Worm (Caenorhabditis elegans) whole organism, late embryonic: ENCODE data around the gene gsp-1.

Source experiments
- ahr-1 ChIP-seq: sonication (generic microtip); optimal IDR thresholded peaks from 2 replicates; lab custom pipeline; 2016; ENCODE audit warnings: missing genetic modification characterization, missing compliant biosample characterization
- ceh-14 ChIP-seq: sonication (generic microtip); optimal IDR thresholded peaks from 2 replicates; lab custom pipeline; 2016; ENCODE audit warnings: missing genotype, missing genetic modification characterization, missing compliant biosample characterization
- ceh-9 ChIP-seq: sonication (generic microtip); optimal IDR thresholded peaks from 2 replicates; lab custom pipeline; 2016; ENCODE audit warnings: mild to moderate bottlenecking, missing genetic modification characterization, inconsistent platforms, missing compliant biosample characterization
- dmd-4 ChIP-seq: sonication (generic microtip); optimal IDR thresholded peaks from 2 replicates; lab custom pipeline; 2016; ENCODE audit warnings: borderline replicate concordance, missing genetic modification characterization, missing compliant biosample characterization
- nhr-11 ChIP-seq: fragments of 150-350 bp; optimal IDR thresholded peaks from 2 replicates; lab custom pipeline; 2014; ENCODE audit warnings: missing biosample characterization, missing genetic modification characterization
- syd-9 ChIP-seq: sonication (generic microtip); optimal IDR thresholded peaks from 2 replicates; lab custom pipeline; 2016; ENCODE audit warnings: mild to moderate bottlenecking, missing genetic modification characterization, moderate library complexity, missing compliant biosample characterization
- tbx-2 ChIP-seq: sonication (generic microtip); optimal IDR thresholded peaks from 2 replicates; lab custom pipeline; 2016; ENCODE audit warnings: missing genetic modification characterization, missing compliant biosample characterization
- ttx-3 ChIP-seq: sonication (generic microtip); optimal IDR thresholded peaks from 2 replicates; lab custom pipeline; 2016; ENCODE audit warnings: missing genetic modification reagents, missing genetic modification characterization, missing compliant biosample characterization

DNA sequence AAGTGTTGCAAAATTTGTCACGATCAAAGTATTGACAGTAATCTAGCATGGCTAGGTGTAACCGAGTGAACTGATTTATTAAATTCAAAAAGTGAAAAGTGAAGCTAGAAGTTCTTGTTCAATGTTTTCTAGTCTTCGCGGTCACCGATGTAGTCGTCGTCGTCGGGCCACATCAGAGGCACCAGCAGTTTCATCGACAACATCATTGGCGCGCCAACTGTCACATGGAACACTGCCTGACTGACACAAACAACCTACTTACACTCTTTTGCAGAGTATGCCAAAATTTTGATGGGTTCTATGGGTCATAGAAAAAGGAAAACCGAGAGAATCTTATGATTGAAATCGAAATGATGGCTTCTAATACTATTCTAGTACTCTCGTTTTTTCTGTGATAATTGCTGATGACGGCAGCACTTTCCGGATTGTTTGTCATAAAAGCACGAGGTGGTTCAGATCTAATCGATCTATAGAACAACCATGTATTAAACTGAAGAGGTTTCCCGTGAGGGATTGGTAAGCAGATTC, 43.3 kb downstream of the gsp-1 start:
- TF ChIP-seq ceh-14 (tag; lab: Kevin White, UChicago) (no peak), ceh-9 (tag; lab: Kevin White, UChicago) (no peak), ahr-1 (tag; lab: Kevin White, UChicago) (no peak), ttx-3 (tag; lab: Kevin White, UChicago) (no peak), nhr-11 (tag; lab: Kevin White, UChicago) (no peak), syd-9 (tag; lab: Kevin White, UChicago) (no peak), dmd-4 (tag; lab: Kevin White, UChicago) (no peak), tbx-2 (no peak)
